Worm (Caenorhabditis elegans) whole organism, L1 larva: ENCODE results near the gene timp-1.

Experiments
- C34B4.2 ChIP-seq: sonication (generic microtip); optimal IDR thresholded peaks from 2 replicates; lab custom pipeline; 2017; ENCODE audit warnings: mild to moderate bottlenecking, missing genetic modification characterization, missing compliant biosample characterization
- F16B12.6 ChIP-seq: fragments of 150-350 bp; optimal IDR thresholded peaks from 2 replicates; lab custom pipeline; 2014; ENCODE audit warnings: missing biosample characterization, missing genetic modification characterization
- aha-1 ChIP-seq: fragments of 150-350 bp; optimal IDR thresholded peaks from 2 replicates; lab custom pipeline; 2014; ENCODE audit warnings: missing biosample characterization, missing genetic modification characterization
- alr-1 ChIP-seq: fragments of 200-800 bp; sonication (Bioruptor generic); optimal IDR thresholded peaks from 2 replicates; lab custom pipeline; 2018; ENCODE audit warnings: borderline replicate concordance, mild to moderate bottlenecking, missing genetic modification characterization, missing compliant biosample characterization
- ama-1 ChIP-seq: fragments of 150-350 bp; optimal IDR thresholded peaks from 2 replicates; lab custom pipeline; 2014
- ceh-8 ChIP-seq: fragments of 200-800 bp; sonication (Bioruptor generic); optimal IDR thresholded peaks from 2 replicates; lab custom pipeline; 2018; ENCODE audit warnings: mild to moderate bottlenecking, missing genetic modification characterization, moderate library complexity, missing compliant biosample characterization
- ceh-90 ChIP-seq: sonication (generic microtip); optimal IDR thresholded peaks from 2 replicates; lab custom pipeline; 2016; ENCODE audit warnings: missing genetic modification characterization, missing compliant biosample characterization
- ces-1 ChIP-seq: fragments of 150-350 bp; optimal IDR thresholded peaks from 2 replicates; lab custom pipeline; 2014; ENCODE audit warnings: missing biosample characterization, missing genetic modification reagents, missing genetic modification characterization
- dpl-1 ChIP-seq, 3 experiments: fragments of 150-350 bp in 2 of 3; sonication (generic microtip) in 1 of 3; optimal IDR thresholded peaks; 2 replicates each; lab custom pipeline; 2014 to 2017; ENCODE audit warnings: missing biosample characterization in 3 of 3, missing genetic modification characterization in 3 of 3, missing genetic modification reagents in 3 of 3
- efl-1 ChIP-seq, 4 experiments: fragments of 150-350 bp; optimal IDR thresholded peaks in 3 of 4; peaks in 1 of 4; 1 replicate in 1 of 4; 2 replicates in 3 of 4; lab custom pipeline; 2014; ENCODE audit warnings: missing biosample characterization in 2 of 4, missing genetic modification characterization in 2 of 4, missing genetic modification reagents in 2 of 4
- efl-3 ChIP-seq: fragments of 200-800 bp; sonication (Bioruptor generic); optimal IDR thresholded peaks from 2 replicates; lab custom pipeline; 2018; ENCODE audit warnings: mild to moderate bottlenecking, missing genetic modification characterization, missing compliant biosample characterization
- egl-13 ChIP-seq: sonication (generic microtip); optimal IDR thresholded peaks from 2 replicates; lab custom pipeline; 2016; ENCODE audit warnings: missing genotype, missing genetic modification reagents, missing genetic modification characterization, missing compliant biosample characterization
- elt-2 ChIP-seq: sonication (generic microtip); optimal IDR thresholded peaks from 2 replicates; lab custom pipeline; 2016; ENCODE audit warnings: missing genetic modification characterization, mild to moderate bottlenecking, inconsistent platforms, missing compliant biosample characterization, missing genetic modification reagents
- fkh-10 ChIP-seq: sonication (generic microtip); optimal IDR thresholded peaks from 2 replicates; lab custom pipeline; 2017; ENCODE audit warnings: missing biosample characterization, missing genetic modification reagents, missing genetic modification characterization
- fkh-4 ChIP-seq: sonication (generic microtip); optimal IDR thresholded peaks from 2 replicates; lab custom pipeline; 2016; ENCODE audit warnings: missing compliant biosample characterization, missing genetic modification characterization, borderline replicate concordance
- hlh-17 ChIP-seq: fragments of 200-800 bp; sonication (Bioruptor generic); optimal IDR thresholded peaks from 2 replicates; lab custom pipeline; 2018; ENCODE audit warnings: missing genetic modification characterization, mild to moderate bottlenecking, missing compliant biosample characterization, moderate library complexity, borderline replicate concordance
- hlh-4 ChIP-seq: sonication (generic microtip); optimal IDR thresholded peaks from 2 replicates; lab custom pipeline; 2016; ENCODE audit warnings: mild to moderate bottlenecking, missing genetic modification characterization, missing compliant biosample characterization
- hpl-2 ChIP-seq: fragments of 150-350 bp; optimal IDR thresholded peaks from 2 replicates; lab custom pipeline; 2014; ENCODE audit warnings: missing biosample characterization, missing genetic modification reagents, missing genetic modification characterization
- jun-1 ChIP-seq: fragments of 150-350 bp; optimal IDR thresholded peaks from 2 replicates; lab custom pipeline; 2014; ENCODE audit warnings: missing biosample characterization, missing genetic modification reagents, missing genetic modification characterization
- lin-13 ChIP-seq: fragments of 150-350 bp; optimal IDR thresholded peaks from 2 replicates; lab custom pipeline; 2014; ENCODE audit warnings: missing biosample characterization, missing genetic modification reagents, missing genetic modification characterization
- lin-14 ChIP-seq: fragments of 200-800 bp; sonication (Bioruptor generic); optimal IDR thresholded peaks from 2 replicates; lab custom pipeline; 2018; ENCODE audit warnings: mild to moderate bottlenecking, missing genetic modification characterization, moderate library complexity, missing compliant biosample characterization
- lin-35 ChIP-seq, 2 experiments: fragments of 150-350 bp; optimal IDR thresholded peaks; 2 replicates each; lab custom pipeline; 2014; ENCODE audit warnings: missing biosample characterization in 2 of 2, missing genetic modification characterization in 2 of 2, missing genetic modification reagents in 2 of 2
- lsy-2 ChIP-seq, 2 experiments: fragments of 150-350 bp; optimal IDR thresholded peaks; 2 replicates each; lab custom pipeline; 2014; ENCODE audit warnings: missing biosample characterization in 2 of 2, missing genetic modification characterization in 2 of 2
- nhr-11 ChIP-seq: fragments of 150-350 bp; optimal IDR thresholded peaks from 2 replicates; lab custom pipeline; 2014; ENCODE audit warnings: missing biosample characterization, missing genetic modification characterization
- nhr-20 ChIP-seq: sonication (generic microtip); optimal IDR thresholded peaks from 2 replicates; lab custom pipeline; 2016; ENCODE audit warnings: mild to moderate bottlenecking, missing genetic modification characterization, missing compliant biosample characterization
- nhr-28 ChIP-seq: fragments of 150-350 bp; optimal IDR thresholded peaks from 2 replicates; lab custom pipeline; 2014; ENCODE audit warnings: missing biosample characterization, missing genetic modification characterization
- nhr-71 ChIP-seq: sonication (generic microtip); optimal IDR thresholded peaks from 2 replicates; lab custom pipeline; 2016; ENCODE audit warnings: mild to moderate bottlenecking, missing genetic modification characterization, moderate library complexity, missing compliant biosample characterization
- nhr-76 ChIP-seq: sonication (generic microtip); optimal IDR thresholded peaks from 2 replicates; lab custom pipeline; 2017; ENCODE audit warnings: missing biosample characterization, missing genetic modification characterization
- rnt-1 ChIP-seq: sonication (generic microtip); optimal IDR thresholded peaks from 2 replicates; lab custom pipeline; 2016; ENCODE audit warnings: mild to moderate bottlenecking, missing genetic modification characterization, moderate library complexity, missing compliant biosample characterization
- snu-23 ChIP-seq: sonication (generic microtip); optimal IDR thresholded peaks from 2 replicates; lab custom pipeline; 2016; ENCODE audit warnings: missing genetic modification characterization, missing compliant biosample characterization
- swsn-7 ChIP-seq: sonication (generic microtip); optimal IDR thresholded peaks from 2 replicates; lab custom pipeline; 2016; ENCODE audit warnings: missing genetic modification characterization, missing compliant biosample characterization
- tbx-2 ChIP-seq: sonication (generic microtip); optimal IDR thresholded peaks from 2 replicates; lab custom pipeline; 2016; ENCODE audit warnings: missing genetic modification characterization, missing compliant biosample characterization
- tlp-1 ChIP-seq: fragments of 150-350 bp; optimal IDR thresholded peaks from 2 replicates; lab custom pipeline; 2014; ENCODE audit warnings: missing biosample characterization, missing genetic modification characterization
- unc-130 ChIP-seq: fragments of 150-350 bp; optimal IDR thresholded peaks from 2 replicates; lab custom pipeline; 2017; ENCODE audit warnings: missing biosample characterization, missing genetic modification characterization, inconsistent platforms
- unc-30 ChIP-seq: sonication (generic microtip); optimal IDR thresholded peaks from 2 replicates; lab custom pipeline; 2017; ENCODE audit warnings: missing biosample characterization, missing genetic modification characterization
- zip-4 ChIP-seq: fragments of 200-800 bp; sonication (Bioruptor generic); optimal IDR thresholded peaks from 2 replicates; lab custom pipeline; 2018; ENCODE audit warnings: mild to moderate bottlenecking, missing genetic modification characterization, moderate library complexity, missing compliant biosample characterization
- ztf-11 ChIP-seq, 2 experiments: sonication (generic microtip); optimal IDR thresholded peaks; 2 replicates each; lab custom pipeline; 2016 to 2017; ENCODE audit warnings: missing genetic modification characterization in 2 of 2, missing biosample characterization in 1 of 2, missing compliant biosample characterization in 1 of 2
- ztf-4 ChIP-seq: fragments of 150-350 bp; optimal IDR thresholded peaks from 2 replicates; lab custom pipeline; 2014; ENCODE audit warnings: missing biosample characterization, missing genetic modification characterization

timp-1 gene

DNA sequence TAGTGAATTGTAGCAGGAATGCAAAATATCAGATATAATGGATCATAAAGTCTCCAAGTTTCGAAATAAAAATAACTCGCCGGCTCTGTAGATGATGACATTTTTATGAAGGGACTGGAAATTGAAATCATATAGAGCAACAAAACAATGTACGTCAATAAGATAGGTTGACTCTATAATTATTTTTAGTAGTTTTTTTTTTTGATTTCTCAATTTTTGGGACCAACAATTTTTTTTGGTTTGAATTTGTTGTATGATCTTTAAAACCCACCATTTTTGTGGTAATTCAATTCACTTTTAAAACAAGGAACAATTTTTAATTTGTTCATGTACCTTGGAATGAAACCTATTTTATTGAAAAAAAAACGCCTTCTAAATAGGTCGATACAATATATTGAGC is 17.0 kb upstream of the timp-1 start, which contains the start of gene F20D6.12:
TSS of gene F20D6.12 (minus strand) at position 101 of the 400 bp plus-strand sequence.
- no peak for TF ChIP-seq fkh-4 (tag; lab: Kevin White, UChicago)
- TF ChIP-seq ztf-4 (tag; lab: Kevin White, UChicago) = no peak
- TF ChIP-seq hlh-4 (tag; lab: Kevin White, UChicago) = no peak
- TF ChIP-seq elt-2 = no peak
- no peak for TF ChIP-seq ceh-90
- no peak for TF ChIP-seq hlh-17 (GFP tag; lab: Kevin White, UChicago)
- TF ChIP-seq lin-35 (GFP tag; optimal IDR thresholded peaks at IDR 0.05; lab: Kevin White, UChicago) = no peak
- no peak for TF ChIP-seq aha-1 (tag; lab: Kevin White, UChicago)
- TF ChIP-seq ama-1 = no peak
- no peak for TF ChIP-seq nhr-11 (tag; lab: Kevin White, UChicago)
- no peak for TF ChIP-seq lin-14
- TF ChIP-seq zip-4 = no peak
- TF ChIP-seq nhr-71 (tag; lab: Kevin White, UChicago) = no peak
- no peak for TF ChIP-seq lin-13
- TF ChIP-seq F16B12.6 (tag; lab: Kevin White, UChicago) = no peak
- no peak for TF ChIP-seq tlp-1 (tag; lab: Kevin White, UChicago)

DNA sequence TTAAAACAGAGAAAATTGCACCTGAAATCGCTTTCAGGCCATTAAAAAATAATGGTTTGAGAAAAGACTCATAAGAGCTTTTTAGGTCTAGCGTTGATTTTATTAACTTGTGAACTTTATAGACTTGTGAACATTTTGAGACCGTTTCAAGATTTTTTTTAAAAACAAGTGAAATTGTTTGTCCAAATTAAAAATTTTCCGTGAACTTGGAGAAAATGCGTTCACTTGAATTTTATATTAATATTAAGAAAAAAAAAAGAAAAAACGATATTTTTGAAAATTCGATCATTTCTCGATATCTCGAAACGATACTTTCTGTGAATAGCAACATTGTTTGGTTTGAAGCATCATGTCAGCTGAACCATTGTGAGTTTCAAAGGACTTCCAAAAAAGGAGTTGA is 16.6 kb upstream of the timp-1 start, which contains the start of gene F20D6.1:
TSS of gene F20D6.1 (plus strand) at position 301 of the 400 bp plus-strand sequence.
- TF ChIP-seq tlp-1 (tag; lab: Kevin White, UChicago) (no peak), F16B12.6 (tag; lab: Kevin White, UChicago) (no peak)

DNA sequence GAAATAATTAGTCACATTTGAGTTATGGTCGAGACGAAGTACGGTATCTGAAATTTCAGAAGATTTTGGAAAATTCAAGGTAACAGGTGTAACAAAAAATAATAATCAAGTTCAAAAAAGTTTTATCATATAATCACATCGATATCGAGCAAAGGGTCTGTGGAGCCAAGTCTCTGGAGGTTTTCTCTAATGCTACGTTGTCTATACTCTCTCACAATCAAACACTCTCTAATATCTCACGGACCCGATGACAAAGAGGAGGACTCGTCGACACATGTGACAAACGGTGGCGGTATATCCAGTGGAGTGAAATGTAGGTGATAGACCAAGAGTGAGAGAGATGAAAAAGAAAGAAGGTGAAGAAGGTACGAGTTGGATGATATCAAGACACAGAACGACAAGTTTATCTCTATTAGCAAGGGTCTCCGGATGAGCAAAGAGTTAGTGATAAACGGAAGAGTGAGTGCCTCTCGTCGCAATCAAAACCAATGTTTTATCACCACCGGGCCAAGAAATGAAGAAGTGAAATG is 11.1 kb upstream of the timp-1 start, which contains the start of gene F20D6.10:
TSS of gene F20D6.10 (minus strand) at position 51 of the 530 bp plus-strand sequence.
- TF ChIP-seq nhr-71 (tag; lab: Kevin White, UChicago) = peak; percentile 71
- TF ChIP-seq efl-1 (optimal IDR thresholded peaks at IDR 0.05; lab: Kevin White, UChicago) = peak in 1 of 2 experiments; percentile 5
- peak in 1 of 2 experiments; percentile 20 for TF ChIP-seq efl-1 (GFP tag; optimal IDR thresholded peaks at IDR 0.05 in 1 of 2; lab: Kevin White, UChicago)
- peak; percentile 22 for TF ChIP-seq snu-23 (GFP tag; lab: Kevin White, UChicago)
- TF ChIP-seq nhr-28 (tag; lab: Kevin White, UChicago) = no peak
- peak; percentile 12 for TF ChIP-seq nhr-20 (tag; lab: Kevin White, UChicago)
- no peak for TF ChIP-seq hpl-2 (GFP tag; lab: Kevin White, UChicago)
- no peak for TF ChIP-seq lin-13
- peak; percentile 78 for TF ChIP-seq rnt-1 (tag; lab: Kevin White, UChicago)
- no peak for TF ChIP-seq F16B12.6 (tag; lab: Kevin White, UChicago)
- peak; percentile 19 for TF ChIP-seq unc-130 (tag; lab: Kevin White, UChicago)
- TF ChIP-seq lin-14 = peak; percentile 59
- TF ChIP-seq lsy-2 (tag; optimal IDR thresholded peaks at IDR 0.05; lab: Kevin White, UChicago) = peak; percentile 30 to 44

DNA sequence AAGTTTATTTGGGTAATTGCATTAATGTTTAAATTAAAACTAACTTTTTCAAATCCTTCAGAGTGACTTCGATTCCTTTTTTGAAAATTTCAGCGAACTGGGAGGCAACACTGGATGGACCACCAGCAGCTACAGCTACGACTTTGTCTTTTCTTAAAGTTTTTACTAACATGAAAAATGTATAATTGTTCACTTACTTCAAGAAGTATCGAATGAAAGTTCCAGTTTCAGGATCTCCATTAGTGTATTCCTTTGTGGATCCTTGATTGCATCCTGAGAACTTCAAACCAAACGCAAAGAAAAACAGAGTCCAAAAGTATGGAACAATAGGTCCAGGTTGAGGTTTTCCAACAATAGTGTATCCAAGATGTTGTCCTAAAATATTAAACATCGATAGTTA is 10.0 kb upstream of the timp-1 start:
- TF ChIP-seq efl-1 (optimal IDR thresholded peaks at IDR 0.05; lab: Kevin White, UChicago) (no peak), efl-1 (GFP tag; optimal IDR thresholded peaks at IDR 0.05 in 1 of 2; lab: Kevin White, UChicago) (peak in 1 of 2 experiments; percentile 67), tbx-2 (tag; lab: Kevin White, UChicago) (no peak)

DNA sequence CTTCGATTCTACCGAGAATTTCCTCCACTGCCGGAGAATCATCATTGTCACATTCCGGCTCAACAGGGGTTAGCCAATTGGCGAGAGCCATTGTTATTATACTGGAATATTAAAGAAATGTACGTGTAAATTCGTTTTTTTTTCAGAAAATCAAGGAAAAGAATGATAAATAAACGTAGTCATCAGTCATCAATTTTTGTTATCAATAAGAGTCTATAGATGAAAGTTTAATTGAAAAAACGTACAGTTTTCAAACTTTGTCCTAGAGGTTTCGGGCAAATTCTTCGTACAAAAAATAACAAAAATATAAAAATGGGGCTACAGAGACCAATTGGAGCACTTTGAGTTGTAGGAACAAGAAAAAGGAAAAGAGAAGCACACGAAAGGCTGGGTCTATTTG is 8.0 kb upstream of the timp-1 start, which contains the start of gene F20D6.11:
TSS of gene F20D6.11 (minus strand) at position 101 of the 400 bp plus-strand sequence.
- no peak for TF ChIP-seq swsn-7 (tag; lab: Kevin White, UChicago)
- no peak for TF ChIP-seq fkh-4 (tag; lab: Kevin White, UChicago)
- no peak for TF ChIP-seq alr-1 (tag; lab: Kevin White, UChicago)

DNA sequence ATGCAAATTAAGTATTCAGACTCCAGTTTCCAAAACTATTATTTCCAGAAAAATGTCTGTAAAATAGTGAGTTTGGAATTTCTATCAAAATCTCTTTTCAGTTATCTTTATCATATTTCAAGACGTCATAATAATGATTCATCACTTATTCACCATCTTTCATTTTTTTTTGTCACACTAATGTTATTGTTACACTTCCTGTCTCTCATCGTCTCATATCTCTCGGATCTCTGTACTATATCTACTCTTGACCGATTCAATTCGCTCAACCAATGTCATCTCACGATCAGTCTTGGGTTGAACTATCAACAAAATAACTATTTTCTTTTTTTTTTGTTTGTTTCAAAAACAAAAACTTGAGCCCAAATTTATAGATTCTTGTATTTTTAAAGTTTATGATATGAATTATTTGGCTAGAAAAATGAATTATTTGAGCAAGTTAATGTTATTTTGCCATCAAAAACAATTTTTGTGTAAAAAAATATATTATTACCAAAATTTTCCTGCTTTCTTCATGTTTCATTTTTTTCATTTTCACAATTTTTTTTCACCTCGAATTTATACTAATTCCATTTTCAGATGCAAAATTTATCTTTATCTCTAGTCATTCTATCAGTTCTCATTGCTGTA is 5.7 kb upstream of the timp-1 start, which contains the start of gene cri-2:
TSS of gene cri-2 (plus strand) at position 580 of the 630 bp plus-strand sequence.
- TF ChIP-seq jun-1 (tag; lab: Kevin White, UChicago) (no peak), snu-23 (GFP tag; lab: Kevin White, UChicago) (peak; percentile 23), ceh-90 (no peak), fkh-10 (GFP tag; lab: Kevin White, UChicago) (no peak), ztf-11 (tag; optimal IDR thresholded peaks at IDR 0.05; lab: Kevin White, UChicago) (no peak), dpl-1 (GFP tag; optimal IDR thresholded peaks at IDR 0.05; lab: Kevin White, UChicago) (no peak), unc-30 (tag; lab: Kevin White, UChicago) (no peak), egl-13 (tag; lab: Kevin White, UChicago) (no peak), lsy-2 (tag; optimal IDR thresholded peaks at IDR 0.05; lab: Kevin White, UChicago) (no peak), ztf-4 (tag; lab: Kevin White, UChicago) (no peak), C34B4.2 (tag; lab: Kevin White, UChicago) (no peak), efl-3 (no peak), ces-1 (GFP tag; lab: Kevin White, UChicago) (no peak), nhr-76 (tag; lab: Kevin White, UChicago) (no peak), nhr-28 (tag; lab: Kevin White, UChicago) (no peak), ceh-8 (GFP tag; lab: Kevin White, UChicago) (no peak), lin-35 (GFP tag; optimal IDR thresholded peaks at IDR 0.05; lab: Kevin White, UChicago) (no peak)
